Worm (Caenorhabditis elegans) whole organism, L4 larva: ENCODE measurements around the gene R04A9.1.

Experiments
- ZK546.5 ChIP-seq, 2 experiments: sonication (generic microtip); optimal IDR thresholded peaks; 2 replicates each; lab custom pipeline; 2017; ENCODE audit warnings: missing biosample characterization in 2 of 2, missing genetic modification characterization in 2 of 2
- fkh-10 ChIP-seq: fragments of 150-350 bp; optimal IDR thresholded peaks from 2 replicates; lab custom pipeline; 2014; ENCODE audit warnings: missing biosample characterization, missing genetic modification reagents, missing genetic modification characterization
- fos-1 ChIP-seq: fragments of 150-350 bp; optimal IDR thresholded peaks from 2 replicates; lab custom pipeline; 2014; ENCODE audit warnings: missing biosample characterization, missing genetic modification characterization
- jun-1 ChIP-seq: fragments of 150-350 bp; optimal IDR thresholded peaks from 2 replicates; lab custom pipeline; 2014; ENCODE audit warnings: missing biosample characterization, missing genetic modification reagents, missing genetic modification characterization
- mdl-1 ChIP-seq, 2 experiments: fragments of 150-350 bp in 1 of 2; sonication (generic microtip) in 1 of 2; optimal IDR thresholded peaks; 2 replicates each; lab custom pipeline; 2014 to 2017; ENCODE audit warnings: missing biosample characterization in 2 of 2, missing genetic modification characterization in 2 of 2
- mep-1 ChIP-seq: fragments of 150-350 bp; sonication (generic microtip); optimal IDR thresholded peaks from 3 replicates; lab custom pipeline; 2014; ENCODE audit warnings: missing biosample characterization, missing genetic modification characterization
- nhr-237 ChIP-seq: sonication (generic microtip); optimal IDR thresholded peaks from 2 replicates; lab custom pipeline; 2017; ENCODE audit warnings: missing biosample characterization, missing genetic modification characterization
- unc-39 ChIP-seq: sonication (generic microtip); optimal IDR thresholded peaks from 2 replicates; lab custom pipeline; 2017; ENCODE audit warnings: missing biosample characterization, missing genetic modification characterization
- unc-62 ChIP-seq, 3 experiments: fragments of 150-350 bp in 1 of 3; sonication (generic microtip); optimal IDR thresholded peaks in 2 of 3; peaks in 1 of 3; 1 replicate in 1 of 3; 2 replicates in 2 of 3; lab custom pipeline; 2014 to 2017; ENCODE audit warnings: missing biosample characterization in 3 of 3, missing genetic modification characterization in 3 of 3, missing genetic modification reagents in 3 of 3, missing genotype in 1 of 3

DNA sequence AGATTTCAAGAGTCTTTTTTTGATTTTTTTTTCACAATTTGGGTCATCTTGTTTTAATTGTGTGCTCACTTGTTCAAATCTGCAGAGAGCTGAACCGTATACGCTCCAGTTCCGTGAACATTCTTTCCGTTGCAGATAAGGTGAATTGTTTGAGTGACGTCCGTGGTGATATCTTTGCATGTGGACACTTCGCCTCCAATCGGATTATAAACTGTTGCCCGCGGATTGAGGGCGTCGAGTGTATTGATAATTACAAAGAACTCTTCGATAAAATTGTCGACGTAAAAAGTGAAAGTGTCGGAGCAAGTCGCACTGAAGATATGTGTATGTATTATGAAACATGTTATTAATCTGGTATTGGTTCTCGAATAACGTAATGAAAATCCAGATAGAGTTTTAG is 19.1 kb downstream of the R04A9.1 start:
- TF ChIP-seq nhr-237 (no peak), unc-62 (GFP tag; optimal IDR thresholded peaks at IDR 0.05 in 1 of 2; lab: Kevin White, UChicago) (no peak), unc-62 (tag; optimal IDR thresholded peaks at IDR 0.05; lab: Kevin White, UChicago) (no peak), fkh-10 (no peak), ZK546.5 (tag; optimal IDR thresholded peaks at IDR 0.05; lab: Kevin White, UChicago) (no peak), fos-1 (no peak), jun-1 (tag; lab: Kevin White, UChicago) (no peak), mdl-1 (tag; optimal IDR thresholded peaks at IDR 0.05; lab: Kevin White, UChicago) (no peak), mep-1 (no peak), unc-39 (tag; lab: Kevin White, UChicago) (no peak)
